Worm (Caenorhabditis elegans) whole organism, young adult: ENCODE measurements around the gene Y42H9AR.5.

ENCODE experiments used
- C06A6.2 ChIP-seq: fragments of 200-800 bp; sonication (Bioruptor generic); conservative IDR thresholded peaks from 2 replicates; pipeline ENCODE4 v1.3.6; 2022; ENCODE audit warnings: missing genetic modification characterization, missing compliant biosample characterization
- C17E4.6 ChIP-seq: fragments of 200-800 bp; sonication (Bioruptor generic); IDR thresholded peaks from 2 replicates; pipeline ENCODE4 v1.3.6; 2022; ENCODE audit warnings: missing genetic modification reagents, missing genetic modification characterization, missing compliant biosample characterization
- F23B12.7 ChIP-seq: sonication (generic microtip); optimal IDR thresholded peaks from 2 replicates; lab custom pipeline; 2017; ENCODE audit warnings: missing genetic modification characterization, mild to moderate bottlenecking, missing compliant biosample characterization, antibody characterized with exemption, moderate library complexity; ENCODE audit not compliant: insufficient read depth
- F37B4.10 ChIP-seq: fragments of 200-800 bp; sonication (Bioruptor generic); IDR thresholded peaks from 2 replicates; pipeline ENCODE4 v1.3.6; 2022; ENCODE audit warnings: missing genetic modification characterization, missing compliant biosample characterization
- F39B2.1 ChIP-seq: fragments of 200-800 bp; sonication (Bioruptor generic); IDR thresholded peaks from 2 replicates; pipeline ENCODE4 v1.3.6; 2022; ENCODE audit warnings: missing genetic modification reagents, missing genetic modification characterization, missing compliant biosample characterization
- F49E8.2 ChIP-seq: sonication (generic microtip); optimal IDR thresholded peaks from 3 replicates; lab custom pipeline; 2017; ENCODE audit warnings: missing genetic modification characterization, mild to moderate bottlenecking, missing compliant biosample characterization, antibody characterized with exemption, moderate library complexity; ENCODE audit not compliant: insufficient read depth
- K12H6.12 ChIP-seq: fragments of 200-800 bp; sonication (Bioruptor generic); optimal IDR thresholded peaks from 2 replicates; lab custom pipeline; 2018; ENCODE audit warnings: mild to moderate bottlenecking, missing genetic modification characterization, missing compliant biosample characterization
- Y53F4B.3 ChIP-seq: fragments of 200-800 bp; sonication (Bioruptor generic); IDR thresholded peaks from 2 replicates; pipeline ENCODE4 v1.3.6; 2022; ENCODE audit warnings: missing genetic modification reagents, missing genetic modification characterization, missing compliant biosample characterization
- Y67H2A.10 ChIP-seq: fragments of 200-800 bp; sonication (Bioruptor generic); conservative IDR thresholded peaks from 2 replicates; pipeline ENCODE4 v1.3.6; 2022; ENCODE audit warnings: missing genetic modification reagents, missing genetic modification characterization, missing compliant biosample characterization
- ZK185.1 ChIP-seq: sonication (generic microtip); optimal IDR thresholded peaks from 2 replicates; lab custom pipeline; 2016; ENCODE audit warnings: mild to moderate bottlenecking, missing genetic modification characterization, missing compliant biosample characterization; ENCODE audit not compliant: poor library complexity, severe bottlenecking
- ama-1 ChIP-seq, 3 experiments: fragments of 150-350 bp in 1 of 3; sonication (generic microtip) in 2 of 3; optimal IDR thresholded peaks; 2 replicates each; lab custom pipeline; 2014 to 2018; ENCODE audit warnings: missing biosample characterization in 2 of 3, missing genetic modification characterization in 2 of 3, missing genetic modification reagents in 2 of 3
- aptf-3 ChIP-seq: fragments of 200-800 bp; sonication (Bioruptor generic); IDR thresholded peaks from 2 replicates; pipeline ENCODE4 v1.3.6; 2022; ENCODE audit warnings: missing genetic modification characterization, missing compliant biosample characterization
- athp-1 ChIP-seq: sonication (generic microtip); optimal IDR thresholded peaks from 2 replicates; lab custom pipeline; 2017; ENCODE audit warnings: mild to moderate bottlenecking, missing genetic modification characterization, missing compliant biosample characterization
- attf-5 ChIP-seq: fragments of 200-800 bp; sonication (Bioruptor generic); optimal IDR thresholded peaks from 2 replicates; lab custom pipeline; 2018; ENCODE audit warnings: mild to moderate bottlenecking, missing genetic modification characterization, missing compliant biosample characterization
- cebp-2 ChIP-seq: fragments of 200-800 bp; sonication (Bioruptor generic); IDR thresholded peaks from 2 replicates; pipeline ENCODE4 v1.3.6; 2022; ENCODE audit warnings: missing genetic modification characterization, missing compliant biosample characterization
- ceh-79 ChIP-seq: sonication (generic microtip); optimal IDR thresholded peaks from 2 replicates; lab custom pipeline; 2017; ENCODE audit warnings: mild to moderate bottlenecking, missing genetic modification characterization, missing compliant biosample characterization
- ceh-91 ChIP-seq: fragments of 200-800 bp; sonication (Bioruptor generic); IDR thresholded peaks from 2 replicates; pipeline ENCODE4 v1.3.6; 2022; ENCODE audit warnings: missing genetic modification reagents, missing genetic modification characterization, missing compliant biosample characterization
- die-1 ChIP-seq: sonication (generic microtip); optimal IDR thresholded peaks from 2 replicates; lab custom pipeline; 2016; ENCODE audit warnings: missing genotype, mild to moderate bottlenecking, missing genetic modification characterization, missing compliant biosample characterization
- dpff-1 ChIP-seq: sonication (generic microtip); optimal IDR thresholded peaks from 2 replicates; lab custom pipeline; 2017; ENCODE audit warnings: mild to moderate bottlenecking, missing genetic modification characterization, missing compliant biosample characterization
- egrh-3 ChIP-seq: fragments of 200-800 bp; sonication (Bioruptor generic); IDR thresholded peaks from 2 replicates; pipeline ENCODE4 v1.3.6; 2022; ENCODE audit warnings: missing genetic modification reagents, missing genetic modification characterization, missing compliant biosample characterization
- ets-4 ChIP-seq: fragments of 200-800 bp; sonication (Bioruptor generic); optimal IDR thresholded peaks from 2 replicates; lab custom pipeline; 2018; ENCODE audit warnings: mild to moderate bottlenecking, missing genetic modification characterization, missing compliant biosample characterization
- hlh-26 ChIP-seq: fragments of 200-800 bp; sonication (Bioruptor generic); conservative IDR thresholded peaks from 2 replicates; pipeline ENCODE4 v1.3.6; 2022; ENCODE audit warnings: missing genetic modification reagents, missing genetic modification characterization, missing compliant biosample characterization
- let-526 ChIP-seq: fragments of 200-800 bp; sonication (Bioruptor generic); IDR thresholded peaks from 2 replicates; pipeline ENCODE4 v1.3.6; 2022; ENCODE audit warnings: missing genetic modification reagents, missing genetic modification characterization, missing compliant biosample characterization
- let-607 ChIP-seq, 2 experiments: fragments of 200-800 bp in 1 of 2; sonication (Bioruptor generic) in 1 of 2; sonication (generic microtip) in 1 of 2; optimal IDR thresholded peaks; 2 replicates each; lab custom pipeline; 2016 to 2018; ENCODE audit warnings: mild to moderate bottlenecking in 2 of 2, missing compliant biosample characterization in 2 of 2, missing genetic modification characterization in 2 of 2, moderate library complexity in 2 of 2, missing genotype in 1 of 2
- lin-40 ChIP-seq: sonication (generic microtip); optimal IDR thresholded peaks from 2 replicates; lab custom pipeline; 2016; ENCODE audit warnings: missing genetic modification characterization, mild to moderate bottlenecking, missing compliant biosample characterization, missing genotype, missing genetic modification reagents
- madf-3 ChIP-seq: fragments of 200-800 bp; sonication (Bioruptor generic); IDR thresholded peaks from 2 replicates; pipeline ENCODE4 v1.3.6; 2022; ENCODE audit warnings: missing genetic modification reagents, missing genetic modification characterization, missing compliant biosample characterization
- mcd-1 ChIP-seq: fragments of 200-800 bp; sonication (Bioruptor generic); IDR thresholded peaks from 2 replicates; pipeline ENCODE4 v1.3.6; 2022; ENCODE audit warnings: missing genetic modification reagents, missing genetic modification characterization, missing compliant biosample characterization
- nfya-1 ChIP-seq: sonication (generic microtip); optimal IDR thresholded peaks from 2 replicates; lab custom pipeline; 2017; ENCODE audit warnings: antibody characterized with exemption, missing compliant biosample characterization, missing genetic modification characterization, borderline replicate concordance; ENCODE audit not compliant: insufficient read depth
- nhr-27 ChIP-seq: fragments of 200-800 bp; sonication (Bioruptor generic); optimal IDR thresholded peaks from 2 replicates; lab custom pipeline; 2018; ENCODE audit warnings: mild to moderate bottlenecking, missing genetic modification characterization, moderate library complexity, missing compliant biosample characterization
- nhr-90 ChIP-seq: sonication (generic microtip); optimal IDR thresholded peaks from 2 replicates; lab custom pipeline; 2016; ENCODE audit warnings: missing genotype, mild to moderate bottlenecking, missing genetic modification characterization, missing compliant biosample characterization
- pbrm-1 ChIP-seq: fragments of 200-800 bp; sonication (Bioruptor generic); IDR thresholded peaks from 2 replicates; pipeline ENCODE4 v1.3.6; 2022; ENCODE audit warnings: missing genetic modification reagents, missing genetic modification characterization, missing compliant biosample characterization
- snpc-4 ChIP-seq, 5 experiments: fragments of 150-350 bp in 1 of 5; sonication (generic microtip) in 4 of 5; optimal IDR thresholded peaks; 2 replicates each; lab custom pipeline; 2014 to 2018; ENCODE audit warnings: missing genetic modification characterization in 5 of 5, missing biosample characterization in 3 of 5, antibody characterized with exemption in 2 of 5, mild to moderate bottlenecking in 2 of 5, missing compliant biosample characterization in 2 of 5, missing genotype in 2 of 5, moderate library complexity in 2 of 5, missing genetic modification reagents in 1 of 5
- somi-1 ChIP-seq: fragments of 200-800 bp; sonication (Bioruptor generic); optimal IDR thresholded peaks from 2 replicates; lab custom pipeline; 2018; ENCODE audit warnings: mild to moderate bottlenecking, missing genetic modification characterization, missing compliant biosample characterization
- zim-3 ChIP-seq: sonication (generic microtip); optimal IDR thresholded peaks from 2 replicates; lab custom pipeline; 2017; ENCODE audit warnings: mild to moderate bottlenecking, missing genetic modification characterization, moderate library complexity, missing compliant biosample characterization
- ztf-18 ChIP-seq: sonication (generic microtip); optimal IDR thresholded peaks from 2 replicates; lab custom pipeline; 2016; ENCODE audit warnings: missing genotype, mild to moderate bottlenecking, missing genetic modification characterization, missing compliant biosample characterization
- ztf-6 ChIP-seq: fragments of 200-800 bp; sonication (Bioruptor generic); IDR thresholded peaks from 2 replicates; pipeline ENCODE4 v1.3.6; 2022; ENCODE audit warnings: missing genetic modification reagents, missing genetic modification characterization, missing compliant biosample characterization

The Y42H9AR.5 gene

ce11 chrIV:8086552-8086951 is 15.8 kb upstream of the Y42H9AR.5 start, which contains the start of gene nsy-7 (continued):
- TF ChIP-seq ztf-18 (no peak), ceh-91 (no peak), zim-3 (tag; lab: Kevin White, UChicago) (no peak)

DNA sequence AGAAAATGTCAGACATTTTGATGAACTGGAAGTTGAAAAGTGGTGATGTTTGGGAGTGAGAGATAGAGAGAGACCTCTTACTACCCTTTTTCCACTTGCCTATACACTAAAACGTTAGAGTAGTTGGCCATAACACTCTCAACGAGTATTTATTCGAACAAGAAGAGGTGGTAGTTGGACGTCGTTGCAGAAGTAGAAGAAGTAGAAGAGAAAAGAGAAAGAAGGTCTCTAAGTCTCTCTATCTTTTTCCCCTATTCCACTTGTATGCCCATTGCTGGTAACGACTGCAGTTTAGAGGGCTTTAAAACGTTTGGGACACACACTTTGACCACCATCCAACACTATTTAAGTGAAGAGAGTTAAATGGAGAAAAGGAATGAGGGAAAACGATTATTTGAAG is 10.8 kb upstream of the Y42H9AR.5 start:
- no peak for TF ChIP-seq ztf-6
- no peak for TF ChIP-seq dpff-1 (tag; lab: Kevin White, UChicago)
- no peak for TF ChIP-seq let-526 (GFP tag; lab: Robert Waterston, UW)
- TF ChIP-seq egrh-3 (GFP tag; lab: Robert Waterston, UW) = no peak
- no peak for TF ChIP-seq cebp-2 (GFP tag; lab: Robert Waterston, UW)
- TF ChIP-seq attf-5 = no peak
- no peak for TF ChIP-seq let-607 (tag; optimal IDR thresholded peaks at IDR 0.05; lab: Kevin White, UChicago)
- no peak for TF ChIP-seq F37B4.10 (GFP tag; lab: Robert Waterston, UW)
- no peak for TF ChIP-seq C17E4.6 (GFP tag; lab: Robert Waterston, UW)
- no peak for TF ChIP-seq aptf-3
- no peak for TF ChIP-seq madf-3
- no peak for TF ChIP-seq pbrm-1
- no peak for TF ChIP-seq die-1
- TF ChIP-seq mcd-1 (GFP tag; lab: Robert Waterston, UW) = no peak
- no peak for TF ChIP-seq snpc-4 (GFP tag; optimal IDR thresholded peaks at IDR 0.05; lab: Kevin White, UChicago)
- no peak for TF ChIP-seq snpc-4 (tag; optimal IDR thresholded peaks at IDR 0.05; lab: Kevin White, UChicago)
- no peak for TF ChIP-seq ceh-79 (tag; lab: Kevin White, UChicago)

DNA sequence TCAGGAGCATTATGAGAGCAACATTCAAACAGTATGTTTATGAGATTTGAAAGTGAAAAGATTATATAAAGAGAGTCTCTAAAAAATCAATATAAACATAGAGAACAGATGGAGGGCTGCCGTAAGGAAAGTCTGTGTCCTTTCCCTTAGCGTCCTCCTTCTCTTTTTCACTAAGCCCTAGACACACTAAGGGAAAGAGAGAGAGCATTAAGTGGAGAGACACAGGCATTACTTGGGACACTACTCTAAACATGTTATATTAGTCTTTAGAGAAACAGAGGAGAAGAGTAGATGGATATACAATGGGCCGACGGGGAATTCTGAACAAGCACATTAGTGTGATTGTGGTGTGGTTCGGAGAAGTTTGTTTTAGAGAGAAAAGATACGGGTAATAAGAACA is 6.0 kb upstream of the Y42H9AR.5 start:
- no peak for TF ChIP-seq nfya-1
- TF ChIP-seq F49E8.2 (tag; lab: Kevin White, UChicago) = no peak
- TF ChIP-seq somi-1 (GFP tag; lab: Kevin White, UChicago) = no peak
- TF ChIP-seq nhr-27 (tag; lab: Kevin White, UChicago) = no peak
- no peak for TF ChIP-seq hlh-26 (GFP tag; lab: Robert Waterston, UW)
- TF ChIP-seq ets-4 = no peak
- no peak for TF ChIP-seq C06A6.2 (GFP tag; lab: Robert Waterston, UW)
- no peak for TF ChIP-seq F39B2.1 (GFP tag; lab: Robert Waterston, UW)
- TF ChIP-seq Y53F4B.3 (GFP tag; lab: Robert Waterston, UW) = no peak
- no peak for TF ChIP-seq Y67H2A.10 (GFP tag; lab: Robert Waterston, UW)
- no peak for TF ChIP-seq F23B12.7 (tag; lab: Kevin White, UChicago)
- no peak for TF ChIP-seq ZK185.1
- no peak for TF ChIP-seq athp-1 (tag; lab: Kevin White, UChicago)
- TF ChIP-seq mcd-1 (GFP tag; lab: Robert Waterston, UW) = no peak
- no peak for TF ChIP-seq lin-40 (tag; lab: Kevin White, UChicago)
- TF ChIP-seq ama-1 (optimal IDR thresholded peaks at IDR 0.05; lab: Kevin White, UChicago) = no peak
- no peak for TF ChIP-seq ama-1 (GFP tag; optimal IDR thresholded peaks at IDR 0.05; lab: Kevin White, UChicago)
- no peak for TF ChIP-seq nhr-90 (tag; lab: Kevin White, UChicago)
- no peak for TF ChIP-seq K12H6.12
